Worm (Caenorhabditis elegans) whole organism, mixed stage, embryonic: ENCODE results near the gene F28C6.9.
A peak's percentile ranks its signal among the peaks of the same experiment; 100 is the strongest.

Source experiments
- M03D4.4 ChIP-seq: sonication (generic microtip); optimal IDR thresholded peaks from 2 replicates; lab custom pipeline; 2017; ENCODE audit warnings: mild to moderate bottlenecking, missing genetic modification characterization, missing compliant biosample characterization
- bed-3 ChIP-seq: fragments of 200-800 bp; sonication (Bioruptor generic); optimal IDR thresholded peaks from 3 replicates; lab custom pipeline; 2018; ENCODE audit warnings: mild to moderate bottlenecking, missing genetic modification characterization, moderate library complexity, missing compliant biosample characterization
- blmp-1 ChIP-seq: fragments of 150-350 bp; optimal IDR thresholded peaks from 2 replicates; lab custom pipeline; 2014; ENCODE audit warnings: missing biosample characterization, missing genetic modification characterization
- ceh-39 ChIP-seq: fragments of 150-350 bp; optimal IDR thresholded peaks from 2 replicates; lab custom pipeline; 2014; ENCODE audit warnings: missing biosample characterization, missing genetic modification characterization
- ceh-43 ChIP-seq: fragments of 200-800 bp; sonication (Bioruptor generic); optimal IDR thresholded peaks from 2 replicates; lab custom pipeline; 2018; ENCODE audit warnings: mild to moderate bottlenecking, missing genetic modification characterization, moderate library complexity, missing compliant biosample characterization
- ceh-83 ChIP-seq: fragments of 200-800 bp; sonication (Bioruptor generic); optimal IDR thresholded peaks from 2 replicates; lab custom pipeline; 2018; ENCODE audit warnings: mild to moderate bottlenecking, missing genetic modification characterization, missing compliant biosample characterization
- ces-1 ChIP-seq: fragments of 150-350 bp; optimal IDR thresholded peaks from 2 replicates; lab custom pipeline; 2014; ENCODE audit warnings: missing biosample characterization, missing genetic modification reagents, missing genetic modification characterization
- cnd-1 ChIP-seq: fragments of 200-800 bp; sonication (Bioruptor generic); optimal IDR thresholded peaks from 2 replicates; lab custom pipeline; 2018; ENCODE audit warnings: mild to moderate bottlenecking, missing genetic modification characterization, missing compliant biosample characterization
- drap-1 ChIP-seq: fragments of 200-800 bp; sonication (Bioruptor generic); optimal IDR thresholded peaks from 3 replicates; lab custom pipeline; 2018; ENCODE audit warnings: mild to moderate bottlenecking, missing genetic modification characterization, missing compliant biosample characterization
- elt-1 ChIP-seq: sonication (generic microtip); optimal IDR thresholded peaks from 2 replicates; lab custom pipeline; 2017; ENCODE audit warnings: missing genetic modification characterization, mild to moderate bottlenecking, missing compliant biosample characterization, antibody characterized with exemption, moderate library complexity, borderline replicate concordance; ENCODE audit not compliant: insufficient read depth
- elt-3 ChIP-seq: fragments of 150-350 bp; optimal IDR thresholded peaks from 2 replicates; lab custom pipeline; 2014; ENCODE audit warnings: missing biosample characterization, missing genetic modification characterization
- ham-2 ChIP-seq: fragments of 200-800 bp; sonication (Bioruptor generic); optimal IDR thresholded peaks from 2 replicates; lab custom pipeline; 2018; ENCODE audit warnings: mild to moderate bottlenecking, missing genetic modification characterization, missing compliant biosample characterization
- hlh-1 ChIP-seq: fragments of 150-350 bp; optimal IDR thresholded peaks from 2 replicates; lab custom pipeline; 2014; ENCODE audit warnings: missing biosample characterization, missing genetic modification reagents, missing genetic modification characterization
- lin-32 ChIP-seq: fragments of 200-800 bp; sonication (Bioruptor generic); optimal IDR thresholded peaks from 2 replicates; lab custom pipeline; 2018; ENCODE audit warnings: mild to moderate bottlenecking, missing genetic modification characterization, missing compliant biosample characterization
- lsy-2 ChIP-seq: fragments of 150-350 bp; optimal IDR thresholded peaks from 2 replicates; lab custom pipeline; 2014; ENCODE audit warnings: missing biosample characterization, missing genetic modification characterization
- mab-5 ChIP-seq: fragments of 150-350 bp; optimal IDR thresholded peaks from 2 replicates; lab custom pipeline; 2014; ENCODE audit warnings: missing biosample characterization, missing genetic modification characterization
- mep-1 ChIP-seq: fragments of 150-350 bp; optimal IDR thresholded peaks from 2 replicates; lab custom pipeline; 2017; ENCODE audit warnings: missing biosample characterization, missing genetic modification reagents, missing genetic modification characterization, inconsistent platforms
- mls-2 ChIP-seq: sonication (generic microtip); optimal IDR thresholded peaks from 2 replicates; lab custom pipeline; 2016; ENCODE audit warnings: mild to moderate bottlenecking, missing genetic modification characterization, moderate library complexity, missing compliant biosample characterization
- nhr-12 ChIP-seq: fragments of 150-350 bp; optimal IDR thresholded peaks from 2 replicates; lab custom pipeline; 2014; ENCODE audit warnings: missing biosample characterization, missing genetic modification characterization
- nhr-237 ChIP-seq: fragments of 150-350 bp; optimal IDR thresholded peaks from 2 replicates; lab custom pipeline; 2014; ENCODE audit warnings: missing biosample characterization, missing genetic modification characterization
- nhr-76 ChIP-seq: sonication (generic microtip); optimal IDR thresholded peaks from 2 replicates; lab custom pipeline; 2017; ENCODE audit warnings: missing biosample characterization, missing genetic modification characterization
- pha-4 ChIP-seq: fragments of 150-350 bp; optimal IDR thresholded peaks from 2 replicates; lab custom pipeline; 2018; ENCODE audit warnings: missing biosample characterization, missing genetic modification reagents, missing genetic modification characterization
- sem-2 ChIP-seq: fragments of 200-800 bp; sonication (Bioruptor generic); optimal IDR thresholded peaks from 2 replicates; lab custom pipeline; 2018; ENCODE audit warnings: mild to moderate bottlenecking, missing genetic modification characterization, missing compliant biosample characterization
- snpc-4 ChIP-seq: fragments of 150-350 bp; optimal IDR thresholded peaks from 2 replicates; lab custom pipeline; 2014; ENCODE audit warnings: missing biosample characterization, missing genetic modification characterization
- tbx-8 ChIP-seq: fragments of 200-800 bp; sonication (Bioruptor generic); optimal IDR thresholded peaks from 2 replicates; lab custom pipeline; 2018; ENCODE audit warnings: mild to moderate bottlenecking, missing genetic modification characterization, moderate library complexity, missing compliant biosample characterization
- unc-120 ChIP-seq: sonication (generic microtip); optimal IDR thresholded peaks from 2 replicates; lab custom pipeline; 2017; ENCODE audit warnings: missing genetic modification characterization, missing compliant biosample characterization; ENCODE audit not compliant: poor library complexity, severe bottlenecking
- unc-39 ChIP-seq: fragments of 150-350 bp; optimal IDR thresholded peaks from 2 replicates; lab custom pipeline; 2014; ENCODE audit warnings: missing biosample characterization, missing genetic modification characterization
- unc-62 ChIP-seq: fragments of 150-350 bp; optimal IDR thresholded peaks from 2 replicates; lab custom pipeline; 2014; ENCODE audit warnings: missing biosample characterization, missing genetic modification reagents, missing genetic modification characterization
- zip-8 ChIP-seq: fragments of 150-350 bp; optimal IDR thresholded peaks from 2 replicates; lab custom pipeline; 2014; ENCODE audit warnings: missing biosample characterization, missing genetic modification characterization
- ztf-11 ChIP-seq: fragments of 150-350 bp; optimal IDR thresholded peaks from 2 replicates; lab custom pipeline; 2014; ENCODE audit warnings: missing biosample characterization, missing genetic modification characterization

The F28C6.9 gene

ce11 chrII:8643627-8644356 lies 33.8 kb upstream of the F28C6.9 start:
- no peak for TF ChIP-seq nhr-237 (tag; lab: Kevin White, UChicago)
- TF ChIP-seq unc-62 (GFP tag; lab: Kevin White, UChicago): peak; percentile 2
- TF ChIP-seq cnd-1 (tag; lab: Kevin White, UChicago): no peak
- no peak for TF ChIP-seq lsy-2 (tag; lab: Kevin White, UChicago)
- no peak for TF ChIP-seq sem-2
- TF ChIP-seq ces-1 (GFP tag; lab: Kevin White, UChicago): peak; percentile 60
- no peak for TF ChIP-seq M03D4.4 (tag; lab: Kevin White, UChicago)

- TF ChIP-seq blmp-1 (tag; lab: Kevin White, UChicago) (peak; percentile 86), snpc-4 (no peak)
- TF ChIP-seq, all 35 proteins: peak for 1
These were observed 32.4 kb upstream of the F28C6.9 start for ce11 chrII:8642376-8642775.

- TF ChIP-seq mab-5 (tag; lab: Kevin White, UChicago): no peak
- no peak for TF ChIP-seq M03D4.4 (tag; lab: Kevin White, UChicago)
- no peak for TF ChIP-seq unc-39 (tag; lab: Kevin White, UChicago)
- peak; percentile 56 for TF ChIP-seq ham-2 (GFP tag; lab: Kevin White, UChicago)
- TF ChIP-seq ztf-11 (tag; lab: Kevin White, UChicago): no peak
- TF ChIP-seq elt-1: no peak
- no peak for TF ChIP-seq nhr-76 (tag; lab: Kevin White, UChicago)
These were observed 31.1 kb upstream of the F28C6.9 start, which contains the start of gene D2085.7 for ce11 chrII:8641131-8641530. D2085.7 (plus strand) TSS chrII:8641381.

ce11 chrII:8640503-8640902 lies 30.5 kb upstream of the F28C6.9 start:
- TF ChIP-seq lin-32 (GFP tag; lab: Kevin White, UChicago) (no peak), nhr-237 (tag; lab: Kevin White, UChicago) (no peak), drap-1 (GFP tag; lab: Kevin White, UChicago) (no peak), snpc-4 (no peak), mab-5 (tag; lab: Kevin White, UChicago) (no peak), ceh-43 (GFP tag; lab: Kevin White, UChicago) (no peak), nhr-76 (tag; lab: Kevin White, UChicago) (no peak)
- TF ChIP-seq, all 35 proteins: peak for 0

- TF ChIP-seq ztf-11 (tag; lab: Kevin White, UChicago): no peak
- no peak for TF ChIP-seq ceh-39 (tag; lab: Kevin White, UChicago)
- TF ChIP-seq unc-39 (tag; lab: Kevin White, UChicago): no peak
- TF ChIP-seq bed-3 (GFP tag; lab: Kevin White, UChicago): no peak
- no peak for TF ChIP-seq mep-1 (tag; lab: Kevin White, UChicago)
- no peak for TF ChIP-seq snpc-4
These were observed 29.6 kb upstream of the F28C6.9 start for ce11 chrII:8639553-8639952.

ce11 chrII:8637615-8638014 lies 27.6 kb upstream of the F28C6.9 start, which contains the start of gene vab-9:
vab-9 (minus strand) TSS chrII:8637715.
- TF ChIP-seq ces-1 (GFP tag; lab: Kevin White, UChicago) (peak; percentile 51), unc-120 (no peak)

- no peak for TF ChIP-seq M03D4.4 (tag; lab: Kevin White, UChicago)
- no peak for TF ChIP-seq elt-3 (tag; lab: Kevin White, UChicago)
- no peak for TF ChIP-seq mls-2 (tag; lab: Kevin White, UChicago)
- no peak for TF ChIP-seq lsy-2 (tag; lab: Kevin White, UChicago)
- no peak for TF ChIP-seq ceh-83
- TF ChIP-seq nhr-12: no peak
- no peak for TF ChIP-seq pha-4 (tag; lab: Kevin White, UChicago)
- TF ChIP-seq zip-8 (tag; lab: Kevin White, UChicago): no peak
- no peak for TF ChIP-seq sem-2
- no peak for TF ChIP-seq ztf-11 (tag; lab: Kevin White, UChicago)
- no peak for TF ChIP-seq bed-3 (GFP tag; lab: Kevin White, UChicago)
- no peak for TF ChIP-seq lin-32 (GFP tag; lab: Kevin White, UChicago)
- no peak for TF ChIP-seq tbx-8 (GFP tag; lab: Kevin White, UChicago)
- no peak for TF ChIP-seq hlh-1 (tag; lab: Kevin White, UChicago)
These were observed 24.4 kb upstream of the F28C6.9 start, which contains the start of gene cutl-12 for ce11 chrII:8634386-8634785. cutl-12 (minus strand) TSS chrII:8634486.
